Worm (Caenorhabditis elegans) whole organism, L4 larva: ENCODE data around the gene T05A8.2.

Experiments used
- F10B5.3 ChIP-seq: sonication (generic microtip); optimal IDR thresholded peaks from 2 replicates; lab custom pipeline; 2016; ENCODE audit warnings: mild to moderate bottlenecking, missing genetic modification characterization, missing compliant biosample characterization
- F37D6.2 ChIP-seq: sonication (generic microtip); optimal IDR thresholded peaks from 2 replicates; lab custom pipeline; 2016; ENCODE audit warnings: mild to moderate bottlenecking, missing genetic modification characterization, missing compliant biosample characterization
- F44E2.7 ChIP-seq: fragments of 200-800 bp; sonication (Bioruptor generic); IDR thresholded peaks from 2 replicates; pipeline ENCODE4 v2.1.2; 2022; ENCODE audit warnings: missing genetic modification characterization, missing compliant biosample characterization
- F49E8.2 ChIP-seq: sonication (generic microtip); optimal IDR thresholded peaks from 2 replicates; lab custom pipeline; 2016; ENCODE audit warnings: missing compliant biosample characterization, mild to moderate bottlenecking, missing genetic modification characterization, borderline replicate concordance
- Y48G9A.11 ChIP-seq: fragments of 200-800 bp; sonication (Bioruptor generic); IDR thresholded peaks from 2 replicates; pipeline ENCODE4 v1.3.6; 2022; ENCODE audit warnings: missing genetic modification reagents, missing genetic modification characterization, missing compliant biosample characterization
- Y75B8A.6 ChIP-seq: fragments of 200-800 bp; sonication (Bioruptor generic); IDR thresholded peaks from 2 replicates; pipeline ENCODE4 v1.3.6; 2022; ENCODE audit warnings: missing genetic modification reagents, missing genetic modification characterization, missing compliant biosample characterization
- ZK337.2 ChIP-seq: fragments of 200-800 bp; sonication (Bioruptor generic); IDR thresholded peaks from 2 replicates; pipeline ENCODE4 v1.3.6; 2022; ENCODE audit warnings: missing genetic modification reagents, missing genetic modification characterization, missing compliant biosample characterization
- ZK546.5 ChIP-seq, 2 experiments: sonication (generic microtip); optimal IDR thresholded peaks; 2 replicates each; lab custom pipeline; 2017; ENCODE audit warnings: missing biosample characterization in 2 of 2, missing genetic modification characterization in 2 of 2
- aha-1 ChIP-seq: fragments of 150-350 bp; peaks from one replicate; lab custom pipeline; 2014; ENCODE audit warnings: missing biosample characterization, missing genetic modification characterization
- attf-4 ChIP-seq: sonication (generic microtip); optimal IDR thresholded peaks from 3 replicates; lab custom pipeline; 2017; ENCODE audit warnings: missing biosample characterization, missing genetic modification characterization
- ces-1 ChIP-seq: fragments of 150-350 bp; sonication (generic microtip); optimal IDR thresholded peaks from 4 replicates; lab custom pipeline; 2014; ENCODE audit warnings: missing biosample characterization, missing genetic modification reagents, missing genetic modification characterization
- daf-16 ChIP-seq, 3 experiments: sonication (generic microtip); optimal IDR thresholded peaks; 2 replicates each; lab custom pipeline; 2016 to 2017; ENCODE audit warnings: missing genetic modification characterization in 3 of 3, missing genetic modification reagents in 3 of 3, mild to moderate bottlenecking in 2 of 3, missing compliant biosample characterization in 2 of 3, missing biosample characterization in 1 of 3, moderate library complexity in 1 of 3
- daf-19 ChIP-seq: fragments of 200-800 bp; sonication (Bioruptor generic); conservative IDR thresholded peaks from 2 replicates; pipeline ENCODE4 v1.3.6; 2022; ENCODE audit warnings: missing genetic modification characterization, missing compliant biosample characterization
- dmd-6 ChIP-seq: fragments of 200-800 bp; sonication (Bioruptor generic); IDR thresholded peaks from 2 replicates; pipeline ENCODE4 v1.3.6; 2022; ENCODE audit warnings: missing genetic modification reagents, missing genetic modification characterization, missing compliant biosample characterization
- dmd-9 ChIP-seq: fragments of 200-800 bp; sonication (Bioruptor generic); IDR thresholded peaks from 2 replicates; pipeline ENCODE4 v1.3.6; 2022; ENCODE audit warnings: missing genetic modification reagents, missing genetic modification characterization, missing compliant biosample characterization
- dpl-1 ChIP-seq: fragments of 150-350 bp; optimal IDR thresholded peaks from 2 replicates; lab custom pipeline; 2014; ENCODE audit warnings: missing biosample characterization, missing genetic modification reagents, missing genetic modification characterization
- egl-27 ChIP-seq: sonication (generic microtip); optimal IDR thresholded peaks from 3 replicates; lab custom pipeline; 2017; ENCODE audit warnings: missing biosample characterization, missing genetic modification reagents, missing genetic modification characterization
- egl-43 ChIP-seq: fragments of 200-800 bp; sonication (Bioruptor generic); IDR thresholded peaks from 2 replicates; pipeline ENCODE4 v1.3.6; 2022; ENCODE audit warnings: missing genetic modification reagents, missing genetic modification characterization, missing compliant biosample characterization
- hif-1 ChIP-seq, 2 experiments: sonication (generic microtip); optimal IDR thresholded peaks; 2 replicates each; lab custom pipeline; 2016 to 2017; ENCODE audit warnings: missing compliant biosample characterization in 2 of 2, missing genetic modification characterization in 2 of 2, missing genetic modification reagents in 2 of 2, missing genotype in 2 of 2, mild to moderate bottlenecking in 1 of 2
- hlh-11 ChIP-seq: fragments of 200-800 bp; sonication (Bioruptor generic); optimal IDR thresholded peaks from 2 replicates; lab custom pipeline; 2018; ENCODE audit warnings: mild to moderate bottlenecking, missing genetic modification characterization, missing compliant biosample characterization
- hlh-30 ChIP-seq: sonication (generic microtip); optimal IDR thresholded peaks from 2 replicates; lab custom pipeline; 2017; ENCODE audit warnings: antibody characterized with exemption, mild to moderate bottlenecking, missing genetic modification characterization, missing compliant biosample characterization; ENCODE audit not compliant: insufficient read depth
- lin-13 ChIP-seq: fragments of 150-350 bp; optimal IDR thresholded peaks from 2 replicates; lab custom pipeline; 2014; ENCODE audit warnings: missing biosample characterization, missing genetic modification reagents, missing genetic modification characterization
- lin-29 ChIP-seq: fragments of 200-800 bp; sonication (Bioruptor generic); IDR thresholded peaks from 2 replicates; pipeline ENCODE4 v1.3.6; 2022; ENCODE audit warnings: missing genetic modification reagents, missing genetic modification characterization, missing compliant biosample characterization
- lin-38 ChIP-seq: fragments of 200-800 bp; sonication (Bioruptor generic); IDR thresholded peaks from 2 replicates; pipeline ENCODE4 v1.3.6; 2022; ENCODE audit warnings: missing genetic modification reagents, missing genetic modification characterization, missing compliant biosample characterization
- madf-9 ChIP-seq: fragments of 200-800 bp; sonication (Bioruptor generic); conservative IDR thresholded peaks from 2 replicates; pipeline ENCODE4 v1.3.6; 2022; ENCODE audit warnings: missing genetic modification reagents, missing genetic modification characterization, missing compliant biosample characterization
- mes-2 ChIP-seq: sonication (generic microtip); optimal IDR thresholded peaks from 2 replicates; lab custom pipeline; 2016; ENCODE audit warnings: missing genotype, mild to moderate bottlenecking, missing genetic modification characterization, missing compliant biosample characterization; ENCODE audit not compliant: poor library complexity, severe bottlenecking
- mxl-2 ChIP-seq: fragments of 200-800 bp; sonication (Bioruptor generic); conservative IDR thresholded peaks from 2 replicates; pipeline ENCODE4 v1.3.6; 2022; ENCODE audit warnings: missing genetic modification reagents, missing genetic modification characterization, missing compliant biosample characterization
- mxl-3 ChIP-seq: fragments of 200-800 bp; sonication (Bioruptor generic); optimal IDR thresholded peaks from 2 replicates; lab custom pipeline; 2018; ENCODE audit warnings: mild to moderate bottlenecking, missing genetic modification characterization, missing compliant biosample characterization
- nhr-11 ChIP-seq: fragments of 150-350 bp; optimal IDR thresholded peaks from 2 replicates; lab custom pipeline; 2014; ENCODE audit warnings: missing biosample characterization, missing genetic modification characterization
- nhr-28 ChIP-seq: fragments of 150-350 bp; optimal IDR thresholded peaks from 2 replicates; lab custom pipeline; 2014; ENCODE audit warnings: missing biosample characterization, missing genetic modification characterization
- nhr-42 ChIP-seq: fragments of 200-800 bp; sonication (Bioruptor generic); IDR thresholded peaks from 2 replicates; pipeline ENCODE4 v1.3.6; 2022; ENCODE audit warnings: missing genetic modification characterization, missing compliant biosample characterization
- nhr-6 ChIP-seq: fragments of 150-350 bp; optimal IDR thresholded peaks from 2 replicates; lab custom pipeline; 2014; ENCODE audit warnings: missing biosample characterization, missing genetic modification characterization
- nhr-77 ChIP-seq: fragments of 150-350 bp; optimal IDR thresholded peaks from 2 replicates; lab custom pipeline; 2014; ENCODE audit warnings: missing biosample characterization, missing genetic modification characterization
- php-3 ChIP-seq: fragments of 200-800 bp; sonication (Bioruptor generic); IDR thresholded peaks from 2 replicates; pipeline ENCODE4 v1.3.6; 2022; ENCODE audit warnings: missing genetic modification reagents, missing genetic modification characterization, missing compliant biosample characterization
- pqm-1 ChIP-seq: sonication (generic microtip); optimal IDR thresholded peaks from 2 replicates; lab custom pipeline; 2017; ENCODE audit warnings: missing biosample characterization, missing genetic modification characterization
- rbr-2 ChIP-seq: sonication (generic microtip); optimal IDR thresholded peaks from 2 replicates; lab custom pipeline; 2016; ENCODE audit warnings: missing genotype, missing genetic modification characterization, missing compliant biosample characterization
- tag-97 ChIP-seq: fragments of 200-800 bp; sonication (Bioruptor generic); IDR thresholded peaks from 2 replicates; pipeline ENCODE4 v1.3.6; 2022; ENCODE audit warnings: missing genetic modification characterization, missing compliant biosample characterization
- tra-1 ChIP-seq: fragments of 200-800 bp; sonication (Bioruptor generic); IDR thresholded peaks from 2 replicates; pipeline ENCODE4 v1.3.6; 2022; ENCODE audit warnings: missing genetic modification reagents, missing genetic modification characterization, missing compliant biosample characterization
- unc-130 ChIP-seq: sonication (generic microtip); optimal IDR thresholded peaks from 2 replicates; lab custom pipeline; 2016; ENCODE audit warnings: missing genetic modification reagents, missing genetic modification characterization, missing compliant biosample characterization
- unc-62 ChIP-seq, 3 experiments: fragments of 150-350 bp in 1 of 3; sonication (generic microtip); optimal IDR thresholded peaks in 2 of 3; peaks in 1 of 3; 1 replicate in 1 of 3; 2 replicates in 2 of 3; lab custom pipeline; 2014 to 2017; ENCODE audit warnings: missing biosample characterization in 3 of 3, missing genetic modification characterization in 3 of 3, missing genetic modification reagents in 3 of 3, missing genotype in 1 of 3
- vab-7 ChIP-seq: fragments of 200-800 bp; sonication (Bioruptor generic); IDR thresholded peaks from 2 replicates; pipeline ENCODE4 v1.3.6; 2022; ENCODE audit warnings: missing genetic modification reagents, missing genetic modification characterization, missing compliant biosample characterization
- zfp-2 ChIP-seq: sonication (generic microtip); optimal IDR thresholded peaks from 2 replicates; lab custom pipeline; 2016; ENCODE audit warnings: mild to moderate bottlenecking, missing genetic modification characterization, missing compliant biosample characterization
- ztf-11 ChIP-seq: fragments of 150-350 bp; optimal IDR thresholded peaks from 2 replicates; lab custom pipeline; 2014; ENCODE audit warnings: missing biosample characterization, missing genetic modification characterization

Gene T05A8.2

DNA sequence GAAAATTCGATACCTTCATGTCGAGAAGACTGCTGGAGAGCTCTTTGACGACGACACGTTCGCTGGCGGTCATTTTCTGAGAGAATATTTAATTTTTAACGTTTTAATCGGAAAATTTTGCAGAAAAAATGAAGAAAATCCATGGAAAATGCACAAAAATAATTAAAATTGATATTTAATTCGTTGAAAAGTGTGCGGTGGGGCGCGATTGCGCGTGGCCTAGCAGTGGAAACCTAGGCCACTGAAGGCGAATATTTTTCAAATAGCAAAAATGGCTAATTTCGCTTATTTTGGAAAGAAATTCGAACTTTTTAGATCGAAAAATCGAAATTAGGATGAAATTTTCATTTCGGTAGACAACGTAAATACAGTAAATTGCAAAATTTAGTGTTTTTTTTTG, 41.7 kb upstream of the T05A8.2 start, which contains the start of gene F29A7.6:
Gene F29A7.6, minus strand, starts transcription at position 76 of the 400 bp plus-strand sequence.
- TF ChIP-seq dmd-9 (GFP tag; lab: Robert Waterston, UW) (0 out of 2 replicates have a peak, but pooled peaks have one; percentile 26), pqm-1 (no peak), dpl-1 (GFP tag; lab: Kevin White, UChicago) (peak; percentile 56), unc-130 (GFP tag; lab: Kevin White, UChicago) (peak; percentile 69), nhr-28 (peak; percentile 12), nhr-11 (tag; lab: Kevin White, UChicago) (peak; percentile 10), Y48G9A.11 (GFP tag; lab: Robert Waterston, UW) (no peak), ZK337.2 (peak; percentile 67; the same call in 1 of the 2 replicates), nhr-6 (tag; lab: Kevin White, UChicago) (peak; percentile 3), mes-2 (tag; lab: Kevin White, UChicago) (peak; percentile 97), rbr-2 (tag; lab: Kevin White, UChicago) (peak; percentile 49), hlh-11 (peak; percentile 25), vab-7 (GFP tag; lab: Robert Waterston, UW) (no peak), tra-1 (0 out of 2 replicates have a peak, but pooled peaks have one; percentile 6), hif-1 (tag; optimal IDR thresholded peaks at IDR 0.05; lab: Kevin White, UChicago) (peak in 1 of 2 experiments; percentile 80), F49E8.2 (peak; percentile 10), dmd-6 (GFP tag; lab: Robert Waterston, UW) (peak; percentile 50; the same call in 1 of the 2 replicates), lin-38 (GFP tag; lab: Robert Waterston, UW) (peak; percentile 98), ces-1 (no peak)

DNA sequence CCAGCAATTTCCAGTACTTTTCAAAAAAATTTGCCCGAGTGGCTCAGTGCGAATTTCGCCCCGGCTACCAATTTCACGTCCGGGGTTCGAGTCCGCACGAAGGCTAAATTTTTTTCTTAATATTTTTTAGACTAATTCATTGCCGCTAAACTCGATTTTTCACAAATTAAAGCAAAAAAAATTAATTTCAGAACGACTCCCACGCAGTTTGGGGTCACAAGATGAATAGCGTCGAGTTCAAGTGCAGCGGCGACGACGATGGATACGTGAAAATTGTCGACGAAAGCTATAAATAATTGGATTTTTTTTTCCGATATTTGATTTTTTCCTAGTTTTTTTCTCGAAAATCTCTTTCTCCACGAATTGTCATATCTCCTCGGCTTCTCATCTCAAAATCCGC, 40.5 kb upstream of the T05A8.2 start:
- no peak for TF ChIP-seq daf-16 (GFP tag; optimal IDR thresholded peaks at IDR 0.05; lab: Kevin White, UChicago)
- TF ChIP-seq daf-16 (tag; optimal IDR thresholded peaks at IDR 0.05; lab: Kevin White, UChicago) = peak; percentile 28
- no peak for TF ChIP-seq egl-27 (tag; lab: Kevin White, UChicago)
- no peak for TF ChIP-seq unc-62 (GFP tag; optimal IDR thresholded peaks at IDR 0.05 in 1 of 2; lab: Kevin White, UChicago)
- no peak for TF ChIP-seq unc-62 (tag; optimal IDR thresholded peaks at IDR 0.05; lab: Kevin White, UChicago)
- TF ChIP-seq lin-38 (GFP tag; lab: Robert Waterston, UW) = peak; percentile 73

DNA sequence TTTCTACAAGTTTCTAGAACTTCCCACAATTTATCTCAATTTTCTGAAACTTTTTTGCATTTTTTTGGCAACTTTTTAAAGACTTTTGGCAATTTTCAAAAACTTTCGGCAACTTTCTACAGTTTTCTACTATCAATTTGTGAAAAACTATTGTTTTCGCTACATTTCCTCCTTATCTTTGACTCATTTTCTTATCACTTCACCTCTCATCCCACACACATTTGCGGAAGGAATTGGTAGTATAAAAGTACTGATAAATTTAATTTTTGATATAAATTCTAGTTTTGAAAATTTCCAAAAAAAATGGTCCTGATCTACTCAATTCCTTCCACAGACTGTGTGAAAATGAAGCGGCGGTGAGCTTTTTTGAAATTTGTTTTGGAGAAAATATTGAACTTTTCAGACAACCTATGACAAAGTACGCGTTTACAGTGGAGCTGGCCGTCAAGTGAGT, 38.8 kb upstream of the T05A8.2 start, which contains the start of gene F29A7.4:
Gene F29A7.4, plus strand, starts transcription at position 404 of the 454 bp plus-strand sequence.
- TF ChIP-seq php-3 (no peak), nhr-28 (peak; percentile 74), daf-16 (GFP tag; optimal IDR thresholded peaks at IDR 0.05; lab: Kevin White, UChicago) (no peak), daf-16 (tag; optimal IDR thresholded peaks at IDR 0.05; lab: Kevin White, UChicago) (peak; percentile 49), pqm-1 (peak; percentile 18)

DNA sequence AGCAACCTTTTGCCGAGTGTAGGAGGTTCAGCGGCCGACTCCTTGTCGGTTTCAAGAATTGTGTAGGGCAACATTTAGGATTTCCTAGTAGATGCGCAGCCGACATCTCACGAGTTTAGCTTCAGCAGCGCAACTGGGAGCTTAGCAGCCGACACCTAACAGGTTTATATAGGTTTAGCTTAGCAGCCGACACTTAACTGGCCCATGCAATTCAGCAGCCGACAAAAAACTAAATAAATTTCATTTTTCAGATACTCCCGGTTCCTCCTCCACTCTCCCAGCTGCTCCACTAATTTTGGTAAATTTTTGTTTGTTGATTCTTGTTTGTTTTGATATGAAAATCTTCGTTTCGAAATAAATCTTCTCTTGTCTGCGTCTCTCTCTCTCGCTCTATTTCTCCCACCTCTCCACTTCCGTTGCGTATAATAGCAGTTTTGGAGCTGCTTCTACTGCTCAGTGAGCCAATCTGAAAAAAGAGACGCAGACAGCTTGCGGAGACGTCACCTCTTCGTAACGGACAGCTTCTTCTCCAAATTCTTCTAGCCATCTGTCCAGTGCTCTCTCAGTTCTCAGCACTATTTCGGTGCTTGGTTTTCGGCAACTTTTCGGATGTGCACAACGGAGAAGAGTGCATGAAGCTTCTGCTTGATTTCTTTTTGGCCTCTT, 37.3 kb upstream of the T05A8.2 start:
- TF ChIP-seq tag-97 = no peak
- no peak for TF ChIP-seq hlh-30 (tag; lab: Kevin White, UChicago)
- no peak for TF ChIP-seq zfp-2 (tag; lab: Kevin White, UChicago)
- no peak for TF ChIP-seq F10B5.3 (tag; lab: Kevin White, UChicago)
- TF ChIP-seq aha-1 (tag; lab: Kevin White, UChicago) = no peak
- no peak for TF ChIP-seq php-3
- no peak for TF ChIP-seq nhr-42
- TF ChIP-seq egl-43 = peak; percentile 33; the same call in 1 of the 2 replicates
- TF ChIP-seq mxl-2 (GFP tag; lab: Robert Waterston, UW) = no peak
- TF ChIP-seq lin-29 (GFP tag; lab: Robert Waterston, UW) = no peak
- no peak for TF ChIP-seq daf-19 (GFP tag; lab: Robert Waterston, UW)
- no peak for TF ChIP-seq lin-38 (GFP tag; lab: Robert Waterston, UW)
- TF ChIP-seq ztf-11 (tag; lab: Kevin White, UChicago) = no peak
- TF ChIP-seq lin-13 = no peak
- TF ChIP-seq F37D6.2 (tag; lab: Kevin White, UChicago) = peak; percentile 67
- no peak for TF ChIP-seq nhr-77 (tag; lab: Kevin White, UChicago)
- TF ChIP-seq mxl-3 (GFP tag; lab: Kevin White, UChicago) = no peak
- no peak for TF ChIP-seq ZK337.2
- no peak for TF ChIP-seq attf-4 (tag; lab: Kevin White, UChicago)
- TF ChIP-seq ZK546.5 (tag; optimal IDR thresholded peaks at IDR 0.05; lab: Kevin White, UChicago) = no peak
- no peak for TF ChIP-seq Y75B8A.6 (GFP tag; lab: Robert Waterston, UW)
- no peak for TF ChIP-seq madf-9 (GFP tag; lab: Robert Waterston, UW)
- no peak for TF ChIP-seq F44E2.7 (GFP tag; lab: Robert Waterston, UW)
- peak; percentile 47 for TF ChIP-seq nhr-11 (tag; lab: Kevin White, UChicago)
- TF ChIP-seq rbr-2 (tag; lab: Kevin White, UChicago) = peak; percentile 73
